Fruit fly (Drosophila melanogaster) Kc167 (cell line): ENCODE measurements around the gene qua.

Experiments used
- h ChIP-seq: fragments of >200 bp; optimal IDR thresholded peaks from 3 replicates; lab custom pipeline; 2018; ENCODE audit warnings: missing external identifiers
- psq ChIP-seq: fragments of >200 bp; optimal IDR thresholded peaks from 2 replicates; lab custom pipeline; 2017; ENCODE audit warnings: missing external identifiers

DNA sequence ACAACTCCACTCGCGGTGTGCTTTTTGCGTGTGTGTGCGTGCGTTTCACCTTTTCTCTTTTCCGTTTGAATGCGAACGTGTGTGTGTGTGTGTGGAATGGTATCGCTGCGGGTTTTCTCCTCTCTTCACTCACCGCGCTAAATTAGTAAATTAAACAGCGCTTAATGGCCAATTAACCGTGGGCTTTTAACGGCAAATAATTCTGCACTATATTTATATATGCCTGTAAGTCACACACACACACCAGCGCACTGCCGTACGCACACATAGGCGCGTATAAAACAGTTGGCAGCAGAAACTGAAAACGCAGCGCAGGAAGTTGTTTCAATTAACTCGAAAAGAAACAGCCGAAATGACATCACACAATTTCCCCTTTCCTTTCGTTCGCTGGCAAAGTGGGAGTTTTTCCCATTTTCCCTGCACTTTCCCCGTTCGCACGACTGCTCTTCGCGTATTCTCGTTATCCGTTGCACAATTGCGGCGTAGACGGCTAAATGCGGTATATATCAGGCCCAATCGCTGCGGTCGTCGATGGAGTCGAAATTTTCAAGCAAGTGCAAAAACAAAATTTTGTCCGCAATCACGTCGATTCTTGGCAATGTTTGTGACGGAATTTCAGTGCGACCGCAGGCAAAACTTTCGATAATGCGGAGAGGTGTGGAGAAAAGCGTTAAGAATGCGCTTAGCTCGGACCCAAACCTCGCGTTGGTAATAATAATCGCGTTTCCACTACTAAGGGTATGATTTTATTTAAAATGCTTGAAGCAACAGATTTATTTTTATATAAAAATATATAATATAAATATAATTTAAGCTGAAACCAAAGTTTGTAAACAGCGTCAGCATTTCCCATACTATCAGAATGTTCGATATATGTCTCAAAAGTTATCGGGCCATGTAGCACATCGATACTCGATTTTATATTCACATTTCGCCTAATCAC lies 24.2 kb downstream of the qua start, which contains the start of gene BicD:
- TF ChIP-seq psq (lab: Kevin White, UChicago) (no peak), h (lab: Kevin White, UChicago) (no peak)
